Worm (Caenorhabditis elegans): ENCODE data around the gene F10D7.5.

- no peak for TF ChIP-seq elt-3 (tag; optimal IDR thresholded peaks at IDR 0.05)
- TF ChIP-seq elt-1 (tag; optimal IDR thresholded peaks at IDR 0.05): no peak
- no peak for TF ChIP-seq aly-2 (tag; optimal IDR thresholded peaks at IDR 0.05)
- no peak for TF ChIP-seq ztf-11 (tag; optimal IDR thresholded peaks at IDR 0.05)
- TF ChIP-seq lin-39 (tag; optimal IDR thresholded peaks at IDR 0.05): no peak
- TF ChIP-seq alr-1 (tag; optimal IDR thresholded peaks at IDR 0.05): no peak
Measured at ce11 chrX:17359452-17359851, 32.0 kb downstream of the F10D7.5 start, which contains the start of gene npr-36.

Measured in whole organism, L2 larva.